Fruit fly (Drosophila melanogaster) whole organism, embryonic: ENCODE data around the gene Arc42.

Experiments
- Atf3 ChIP-seq: fragments of 200-800 bp; sonication (Bioruptor generic); optimal IDR thresholded peaks from 3 replicates; lab custom pipeline; 2016; ENCODE audit warnings: missing biosample characterization, missing genetic modification characterization
- B-H2 ChIP-seq: fragments of 200-800 bp; sonication (Bioruptor generic); optimal IDR thresholded peaks from 2 replicates; lab custom pipeline; 2018; ENCODE audit warnings: missing biosample characterization, mild to moderate bottlenecking, missing genetic modification characterization
- CG10959 ChIP-seq: fragments of 200-800 bp; sonication (Bioruptor generic); IDR thresholded peaks from 2 replicates; pipeline ENCODE4 v1.3.6; 2022; ENCODE audit warnings: missing biosample characterization, missing genetic modification characterization
- CG11247 ChIP-seq: fragments of 200-800 bp; sonication (Bioruptor generic); IDR thresholded peaks from 2 replicates; pipeline ENCODE4 v1.3.6; 2022; ENCODE audit warnings: missing biosample characterization, missing genetic modification characterization
- CG11398 ChIP-seq: fragments of 200-800 bp; sonication (Bioruptor generic); optimal IDR thresholded peaks from 2 replicates; lab custom pipeline; 2016; ENCODE audit warnings: missing biosample characterization, missing genetic modification characterization
- CG11696 ChIP-seq: fragments of 200-800 bp; sonication (Bioruptor generic); IDR thresholded peaks from 2 replicates; pipeline ENCODE4 v1.3.6; 2022; ENCODE audit warnings: missing biosample characterization, missing genetic modification characterization
- CG12236 ChIP-seq: fragments of 200-800 bp; sonication (Bioruptor generic); optimal IDR thresholded peaks from 2 replicates; lab custom pipeline; 2016; ENCODE audit warnings: missing biosample characterization, missing genetic modification characterization
- CG12769 ChIP-seq: fragments of 200-800 bp; sonication (Bioruptor generic); optimal IDR thresholded peaks from 2 replicates; lab custom pipeline; 2019; ENCODE audit warnings: missing biosample characterization, mild to moderate bottlenecking, missing genetic modification characterization, moderate library complexity
- CG13287 ChIP-seq: fragments of 200-800 bp; sonication (Bioruptor generic); IDR thresholded peaks from 2 replicates; pipeline ENCODE4 v1.3.6; 2022; ENCODE audit warnings: missing biosample characterization, missing genetic modification characterization; ENCODE audit not compliant: partially characterized antibody
- CG13424 ChIP-seq: fragments of 200-800 bp; sonication (Bioruptor generic); optimal IDR thresholded peaks from 2 replicates; lab custom pipeline; 2019; ENCODE audit warnings: missing biosample characterization, mild to moderate bottlenecking, missing genetic modification characterization, moderate library complexity
- CG13894 ChIP-seq: fragments of 200-800 bp; sonication (Bioruptor generic); optimal IDR thresholded peaks from 3 replicates; lab custom pipeline; 2018; ENCODE audit warnings: missing biosample characterization, mild to moderate bottlenecking, missing genetic modification characterization, moderate library complexity
- CG14014 ChIP-seq: fragments of 200-800 bp; sonication (Bioruptor generic); IDR thresholded peaks from 2 replicates; pipeline ENCODE4 v1.3.6; 2022; ENCODE audit warnings: missing biosample characterization, missing genetic modification characterization
- CG16863 ChIP-seq: fragments of 200-800 bp; sonication (Bioruptor generic); optimal IDR thresholded peaks from 3 replicates; lab custom pipeline; 2016; ENCODE audit warnings: missing biosample characterization, missing genetic modification characterization
- CG17612 ChIP-seq: fragments of 200-800 bp; sonication (Bioruptor generic); IDR thresholded peaks from 2 replicates; pipeline ENCODE4 v1.3.6; 2022; ENCODE audit warnings: missing biosample characterization, missing genetic modification characterization
- CG18619 ChIP-seq: fragments of 200-800 bp; sonication (Bioruptor generic); optimal IDR thresholded peaks from 3 replicates; lab custom pipeline; 2017; ENCODE audit warnings: missing biosample characterization, mild to moderate bottlenecking, missing genetic modification characterization
- CG32532 ChIP-seq: fragments of 200-800 bp; sonication (Bioruptor generic); IDR thresholded peaks from 2 replicates; pipeline ENCODE4 v1.3.6; 2022; ENCODE audit warnings: missing biosample characterization, missing genetic modification characterization
- CG32767 ChIP-seq: fragments of 200-800 bp; sonication (Bioruptor generic); IDR thresholded peaks from 2 replicates; pipeline ENCODE4 v1.3.6; 2022; ENCODE audit warnings: missing biosample characterization, missing genetic modification characterization
- CG3995 ChIP-seq: fragments of 200-800 bp; sonication (Bioruptor generic); optimal IDR thresholded peaks from 3 replicates; lab custom pipeline; 2016; ENCODE audit warnings: missing biosample characterization, missing genetic modification characterization
- CG4820 ChIP-seq: fragments of 200-800 bp; sonication (Bioruptor generic); optimal IDR thresholded peaks from 3 replicates; lab custom pipeline; 2016; ENCODE audit warnings: missing biosample characterization, missing genetic modification characterization
- CG5953 ChIP-seq: fragments of 200-800 bp; sonication (Bioruptor generic); IDR thresholded peaks from 2 replicates; pipeline ENCODE4 v1.3.6; 2022; ENCODE audit warnings: missing biosample characterization, missing genetic modification characterization
- CG7372 ChIP-seq: fragments of 200-800 bp; sonication (Bioruptor generic); IDR thresholded peaks from 2 replicates; pipeline ENCODE4 v1.3.6; 2022; ENCODE audit warnings: missing biosample characterization, missing genetic modification characterization
- CG9437 ChIP-seq: fragments of 200-800 bp; sonication (Bioruptor generic); optimal IDR thresholded peaks from 2 replicates; lab custom pipeline; 2018; ENCODE audit warnings: missing biosample characterization, mild to moderate bottlenecking, missing genetic modification characterization
- Chrac-16 ChIP-seq: fragments of 200-800 bp; sonication (Bioruptor generic); optimal IDR thresholded peaks from 3 replicates; lab custom pipeline; 2016; ENCODE audit warnings: missing biosample characterization, missing genetic modification characterization
- CkIIα-i1 ChIP-seq: fragments of 200-800 bp; sonication (Bioruptor generic); IDR thresholded peaks from 2 replicates; pipeline ENCODE4 v1.3.6; 2022; ENCODE audit warnings: missing biosample characterization, missing genetic modification characterization
- CoRest ChIP-seq: fragments of 200-800 bp; sonication (Bioruptor generic); optimal IDR thresholded peaks from 3 replicates; lab custom pipeline; 2018; ENCODE audit warnings: missing biosample characterization, mild to moderate bottlenecking, missing genetic modification characterization, moderate library complexity
- Doc3 ChIP-seq: fragments of 200-800 bp; sonication (Bioruptor generic); IDR thresholded peaks from 3 replicates; pipeline ENCODE4 v1.3.6; 2022; ENCODE audit warnings: missing biosample characterization, missing genetic modification characterization; ENCODE audit not compliant: partially characterized antibody
- Ets65A ChIP-seq: fragments of 200-800 bp; sonication (Bioruptor generic); peaks from one replicate; lab custom pipeline; 2016; ENCODE audit warnings: missing biosample characterization, missing genetic modification characterization
- Fer1 ChIP-seq: fragments of 200-800 bp; sonication (Bioruptor generic); optimal IDR thresholded peaks from 2 replicates; lab custom pipeline; 2017; ENCODE audit warnings: missing biosample characterization, mild to moderate bottlenecking, missing genetic modification characterization
- GATAe ChIP-seq: fragments of 200-800 bp; sonication (Bioruptor generic); conservative IDR thresholded peaks from 2 replicates; pipeline ENCODE4 v1.3.6; 2022; ENCODE audit warnings: missing biosample characterization, missing genetic modification characterization
- Lhr ChIP-seq: fragments of 200-800 bp; sonication (Bioruptor generic); optimal IDR thresholded peaks from 3 replicates; lab custom pipeline; 2017; ENCODE audit warnings: mild to moderate bottlenecking, missing biosample characterization, missing genetic modification reagents, missing genetic modification characterization
- Mad ChIP-seq: fragments of 200-800 bp; sonication (Bioruptor generic); optimal IDR thresholded peaks from 2 replicates; lab custom pipeline; 2016; ENCODE audit warnings: missing biosample characterization, missing genetic modification characterization
- Med ChIP-seq: fragments of 200-800 bp; sonication (Bioruptor generic); peaks from one replicate; lab custom pipeline; 2016; ENCODE audit warnings: missing biosample characterization, missing genetic modification characterization, mild to moderate bottlenecking, inconsistent platforms, moderate library complexity
- Nf-YA ChIP-seq: fragments of 200-800 bp; sonication (Bioruptor generic); IDR thresholded peaks from 2 replicates; pipeline ENCODE4 v1.3.6; 2022; ENCODE audit warnings: missing biosample characterization, missing genetic modification characterization
- Opbp ChIP-seq: fragments of 200-800 bp; sonication (Bioruptor generic); IDR thresholded peaks from 3 replicates; pipeline ENCODE4 v1.3.6; 2022; ENCODE audit warnings: missing biosample characterization, missing genetic modification characterization; ENCODE audit not compliant: partially characterized antibody
- Tbp ChIP-seq: fragments of >200 bp; optimal IDR thresholded peaks from 2 replicates; lab custom pipeline; 2018; ENCODE audit warnings: missing biosample characterization, missing genetic modification characterization
- cad ChIP-seq: fragments of >200 bp; optimal IDR thresholded peaks from 2 replicates; lab custom pipeline; 2017; ENCODE audit warnings: missing biosample characterization, missing genetic modification characterization
- crp ChIP-seq, 2 experiments: fragments of 200-800 bp; sonication (Bioruptor generic); optimal IDR thresholded peaks; 2 replicates in 1 of 2; 3 replicates in 1 of 2; lab custom pipeline; 2017; ENCODE audit warnings: missing biosample characterization in 2 of 2, missing genetic modification characterization in 2 of 2, mild to moderate bottlenecking in 1 of 2, moderate library complexity in 1 of 2
- cwo ChIP-seq: fragments of 200-800 bp; sonication (Bioruptor generic); optimal IDR thresholded peaks from 3 replicates; lab custom pipeline; 2017; ENCODE audit warnings: missing biosample characterization, missing genetic modification characterization, mild to moderate bottlenecking, moderate library complexity, missing genetic modification reagents
- dysf ChIP-seq: fragments of 200-800 bp; sonication (Bioruptor generic); IDR thresholded peaks from 3 replicates; pipeline ENCODE4 v1.3.6; 2022; ENCODE audit warnings: missing biosample characterization, missing genetic modification characterization
- gcm2 ChIP-seq: fragments of 200-800 bp; sonication (Bioruptor generic); optimal IDR thresholded peaks from 2 replicates; lab custom pipeline; 2016; ENCODE audit warnings: missing biosample characterization, missing genetic modification characterization
- klu ChIP-seq: fragments of 200-800 bp; sonication (Bioruptor generic); IDR thresholded peaks from 2 replicates; pipeline ENCODE4 v1.3.6; 2022; ENCODE audit warnings: missing biosample characterization, missing genetic modification characterization
- knrl ChIP-seq: fragments of 200-800 bp; sonication (Bioruptor generic); IDR thresholded peaks from 3 replicates; pipeline ENCODE4 v1.3.6; 2022; ENCODE audit warnings: missing biosample characterization, missing genetic modification characterization; ENCODE audit not compliant: partially characterized antibody
- phol ChIP-seq: fragments of 200-800 bp; sonication (Bioruptor generic); optimal IDR thresholded peaks from 3 replicates; lab custom pipeline; 2018; ENCODE audit warnings: missing biosample characterization, mild to moderate bottlenecking, missing genetic modification characterization, moderate library complexity
- sc ChIP-seq, 3 experiments: fragments of >200 bp in 2 of 3; fragments of 200-800 bp in 1 of 3; sonication (Bioruptor generic) in 1 of 3; optimal IDR thresholded peaks; 2 replicates in 2 of 3; 3 replicates in 1 of 3; lab custom pipeline; 2017; ENCODE audit warnings: mild to moderate bottlenecking in 1 of 3, missing biosample characterization in 1 of 3, missing genetic modification characterization in 1 of 3, missing genetic modification reagents in 1 of 3
- sd ChIP-seq: fragments of 200-800 bp; sonication (Bioruptor generic); optimal IDR thresholded peaks from 3 replicates; lab custom pipeline; 2018; ENCODE audit warnings: missing biosample characterization, mild to moderate bottlenecking, missing genetic modification characterization, moderate library complexity
- shn ChIP-seq: fragments of 200-800 bp; sonication (Bioruptor generic); optimal IDR thresholded peaks from 3 replicates; lab custom pipeline; 2016; ENCODE audit warnings: missing biosample characterization, missing genetic modification characterization
- twi ChIP-seq: fragments of 200-800 bp; optimal IDR thresholded peaks from 2 replicates; lab custom pipeline; 2019; ENCODE audit warnings: missing biosample characterization, mild to moderate bottlenecking, missing genetic modification characterization, moderate library complexity
- wek ChIP-seq: fragments of 200-800 bp; sonication (Bioruptor generic); optimal IDR thresholded peaks from 3 replicates; lab custom pipeline; 2018; ENCODE audit warnings: missing biosample characterization, mild to moderate bottlenecking, missing genetic modification characterization, moderate library complexity
- zfh1 ChIP-seq: fragments of 200-800 bp; sonication (Bioruptor generic); IDR thresholded peaks from 3 replicates; pipeline ENCODE4 v1.3.6; 2022; ENCODE audit warnings: missing biosample characterization, missing genetic modification characterization

Arc42 gene

DNA sequence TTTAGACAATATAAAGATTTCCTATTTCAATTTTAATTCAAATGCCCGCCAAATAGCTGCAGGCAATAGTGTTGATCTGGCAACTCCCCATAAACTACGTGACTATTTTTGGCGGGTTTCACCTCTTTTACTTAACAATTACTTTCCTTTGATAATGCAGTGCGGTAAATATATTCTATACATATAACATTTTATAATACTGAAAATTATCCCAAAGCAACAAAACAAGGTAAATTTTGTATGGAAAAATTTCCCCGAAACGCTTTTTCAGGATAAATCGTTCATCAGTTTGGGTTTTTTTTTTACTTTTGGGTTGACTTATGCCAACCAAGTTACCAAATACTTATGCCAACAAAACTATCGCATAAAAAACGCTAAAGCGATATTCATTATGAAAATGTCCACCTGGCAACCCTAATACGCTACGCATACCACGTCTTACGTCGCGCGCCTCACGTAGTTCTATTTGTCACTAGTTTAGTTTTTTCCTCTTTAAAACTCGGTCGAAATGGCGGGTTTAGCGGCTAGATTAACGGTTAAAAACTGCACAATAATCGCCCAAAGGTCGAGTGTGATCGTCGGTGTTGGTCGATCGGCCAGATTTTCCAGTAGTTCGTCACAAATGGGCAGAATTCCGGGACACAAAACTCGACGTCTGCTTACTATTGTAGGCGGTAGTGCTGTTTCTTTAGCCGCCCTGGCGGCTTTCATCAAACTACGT, 30.5 kb upstream of the Arc42 start, which contains the start of gene MICU3 (continued):
- TF ChIP-seq Chrac-16 (GFP tag; lab: Kevin White, UChicago), result peak; percentile 74
- TF ChIP-seq CG3995 (GFP tag; lab: Kevin White, UChicago), result peak; percentile 87
- 0 out of 2 replicates have a peak, but pooled peaks have one; percentile 13 for TF ChIP-seq CG5953
- TF ChIP-seq Nf-YA (GFP tag; lab: Robert Waterston, UW), result no peak
- peak; percentile 52 for TF ChIP-seq Atf3 (GFP tag; lab: Kevin White, UChicago)
- peak; percentile 80 for TF ChIP-seq Doc3
- TF ChIP-seq GATAe (GFP tag; lab: Robert Waterston, UW), result no peak
- no peak for TF ChIP-seq twi (tag; lab: Kevin White, UChicago)
- no peak for TF ChIP-seq CG10959 (GFP tag; lab: Robert Waterston, UW)
- peak; percentile 75 for TF ChIP-seq dysf (GFP tag; lab: Robert Waterston, UW)
- peak; percentile 96 for TF ChIP-seq Med (GFP tag; lab: Kevin White, UChicago)
- peak; percentile 66 for TF ChIP-seq Mad (GFP tag; lab: Kevin White, UChicago)
- TF ChIP-seq CG7372, result peak; percentile 50; the same call in 1 of the 2 replicates
- TF ChIP-seq CG32532, result peak; percentile 73
- no peak for TF ChIP-seq sc (optimal IDR thresholded peaks at IDR 0.05; lab: Kevin White, UChicago)
- TF ChIP-seq sc (GFP tag; optimal IDR thresholded peaks at IDR 0.05; lab: Kevin White, UChicago), result no peak
- peak; percentile 63 for TF ChIP-seq CG4820 (GFP tag; lab: Kevin White, UChicago)
- TF ChIP-seq crp (GFP tag; optimal IDR thresholded peaks at IDR 0.05; lab: Kevin White, UChicago), result peak in 1 of 2 experiments; percentile 31
- peak; percentile 100 for TF ChIP-seq CG9437 (GFP tag; lab: Kevin White, UChicago)
- TF ChIP-seq Lhr (GFP tag; lab: Kevin White, UChicago), result peak; percentile 28
- no peak for TF ChIP-seq gcm2 (GFP tag; lab: Kevin White, UChicago)
- TF ChIP-seq CG12236 (GFP tag; lab: Kevin White, UChicago), result no peak
- TF ChIP-seq cwo, result peak; percentile 16
- TF ChIP-seq shn (GFP tag; lab: Kevin White, UChicago), result peak; percentile 33
- TF ChIP-seq Tbp, result no peak
- no peak for TF ChIP-seq B-H2
- peak; percentile 78; the same call in 1 of the 2 replicates for TF ChIP-seq CG13287 (GFP tag; lab: Robert Waterston, UW)
- TF ChIP-seq knrl, result peak; percentile 80
- no peak for TF ChIP-seq wek (GFP tag; lab: Kevin White, UChicago)
- TF ChIP-seq CG14014 (GFP tag; lab: Robert Waterston, UW), result peak; percentile 65
- TF ChIP-seq sd (tag; lab: Kevin White, UChicago), result peak; percentile 46
- TF ChIP-seq Ets65A (GFP tag; lab: Kevin White, UChicago), result peak; percentile 96
- no peak for TF ChIP-seq CG11696 (GFP tag; lab: Robert Waterston, UW)
- peak; percentile 20 for TF ChIP-seq CG12769 (tag; lab: Kevin White, UChicago)
- peak; percentile 61 for TF ChIP-seq CG18619 (GFP tag; lab: Kevin White, UChicago)
- TF ChIP-seq CG17612 (GFP tag; lab: Robert Waterston, UW), result no peak
- TF ChIP-seq CG11398, result no peak
- TF ChIP-seq CG32767 (GFP tag; lab: Robert Waterston, UW), result no peak
- no peak for TF ChIP-seq CG13894 (tag; lab: Kevin White, UChicago)
- peak; percentile 74 for TF ChIP-seq phol (tag; lab: Kevin White, UChicago)
- no peak for TF ChIP-seq CkIIα-i1 (GFP tag; lab: Robert Waterston, UW)
- peak; percentile 41 for TF ChIP-seq CG16863 (GFP tag; lab: Kevin White, UChicago)
- TF ChIP-seq CG13424 (tag; lab: Kevin White, UChicago), result peak; percentile 67
- TF ChIP-seq Fer1, result peak; percentile 58
- TF ChIP-seq CG11247 (GFP tag; lab: Robert Waterston, UW), result peak; percentile 44; the same call in 1 of the 2 replicates
- TF ChIP-seq Opbp (GFP tag; lab: Robert Waterston, UW), result peak; percentile 56; the same call in 1 of the 3 replicates
- TF ChIP-seq cad (GFP tag; lab: Kevin White, UChicago), result no peak
- TF ChIP-seq CoRest (tag; lab: Kevin White, UChicago), result peak; percentile 81
- TF ChIP-seq klu (GFP tag; lab: Robert Waterston, UW), result no peak
- peak; percentile 72; the same call in 2 of the 3 replicates for TF ChIP-seq zfh1 (GFP tag; lab: Robert Waterston, UW)
